Fruit fly (Drosophila melanogaster) whole organism, embryonic: Measurements from ENCODE around the gene CG5863.

Experiments
- Blimp-1 ChIP-seq: fragments of 200-800 bp; sonication (Bioruptor generic); optimal IDR thresholded peaks from 3 replicates; lab custom pipeline; 2018; ENCODE audit warnings: missing biosample characterization, missing genetic modification characterization, mild to moderate bottlenecking, moderate library complexity, missing genetic modification reagents
- C15 ChIP-seq: fragments of 200-800 bp; sonication (Bioruptor generic); IDR thresholded peaks from 3 replicates; pipeline ENCODE4 v1.3.6; 2022; ENCODE audit warnings: missing biosample characterization, missing genetic modification characterization
- CG10543 ChIP-seq: fragments of 200-800 bp; sonication (Bioruptor generic); optimal IDR thresholded peaks from 3 replicates; lab custom pipeline; 2017; ENCODE audit warnings: missing biosample characterization, mild to moderate bottlenecking, missing genetic modification characterization, moderate library complexity
- CG10654 ChIP-seq: fragments of 200-800 bp; sonication (Bioruptor generic); optimal IDR thresholded peaks from 2 replicates; lab custom pipeline; 2016; ENCODE audit warnings: missing biosample characterization, missing genetic modification characterization
- CG12071 ChIP-seq: fragments of 200-800 bp; sonication (Bioruptor generic); optimal IDR thresholded peaks from 3 replicates; lab custom pipeline; 2018; ENCODE audit warnings: missing biosample characterization, mild to moderate bottlenecking, missing genetic modification characterization
- CG12236 ChIP-seq: fragments of 200-800 bp; sonication (Bioruptor generic); optimal IDR thresholded peaks from 2 replicates; lab custom pipeline; 2016; ENCODE audit warnings: missing biosample characterization, missing genetic modification characterization
- CG12744 ChIP-seq: fragments of 200-800 bp; sonication (Bioruptor generic); optimal IDR thresholded peaks from 2 replicates; lab custom pipeline; 2016; ENCODE audit warnings: missing biosample characterization, missing genetic modification characterization
- CG14014 ChIP-seq: fragments of 200-800 bp; sonication (Bioruptor generic); IDR thresholded peaks from 2 replicates; pipeline ENCODE4 v1.3.6; 2022; ENCODE audit warnings: missing biosample characterization, missing genetic modification characterization
- CG14050 ChIP-seq: fragments of 200-800 bp; sonication (Bioruptor generic); IDR thresholded peaks from 3 replicates; pipeline ENCODE4 v1.3.6; 2022; ENCODE audit warnings: missing biosample characterization, missing genetic modification characterization
- CG18262 ChIP-seq: fragments of 200-800 bp; optimal IDR thresholded peaks from 3 replicates; lab custom pipeline; 2019; ENCODE audit warnings: missing biosample characterization, mild to moderate bottlenecking, missing genetic modification characterization, moderate library complexity
- CG18599 ChIP-seq: fragments of 200-800 bp; sonication (Bioruptor generic); optimal IDR thresholded peaks from 3 replicates; lab custom pipeline; 2017; ENCODE audit warnings: missing biosample characterization, missing genetic modification characterization, mild to moderate bottlenecking, moderate library complexity, missing genetic modification reagents
- CG18764 ChIP-seq: fragments of 200-800 bp; sonication (Bioruptor generic); optimal IDR thresholded peaks from 3 replicates; lab custom pipeline; 2016; ENCODE audit warnings: missing biosample characterization, missing genetic modification characterization
- CG2678 ChIP-seq: fragments of 200-800 bp; sonication (Bioruptor generic); optimal IDR thresholded peaks from 3 replicates; lab custom pipeline; 2019; ENCODE audit warnings: missing biosample characterization, mild to moderate bottlenecking, missing genetic modification characterization, moderate library complexity
- CG32532 ChIP-seq: fragments of 200-800 bp; sonication (Bioruptor generic); IDR thresholded peaks from 2 replicates; pipeline ENCODE4 v1.3.6; 2022; ENCODE audit warnings: missing biosample characterization, missing genetic modification characterization
- CG3281 ChIP-seq: fragments of 200-800 bp; sonication (Bioruptor generic); optimal IDR thresholded peaks from 3 replicates; lab custom pipeline; 2017; ENCODE audit warnings: missing biosample characterization, mild to moderate bottlenecking, missing genetic modification characterization
- CG3847 ChIP-seq: fragments of 200-800 bp; sonication (Bioruptor generic); IDR thresholded peaks from 2 replicates; pipeline ENCODE4 v1.3.6; 2022; ENCODE audit warnings: missing biosample characterization, missing genetic modification characterization
- CG5245 ChIP-seq: fragments of 200-800 bp; sonication (Bioruptor generic); optimal IDR thresholded peaks from 3 replicates; lab custom pipeline; 2016; ENCODE audit warnings: missing biosample characterization, missing genetic modification characterization
- CG7271 ChIP-seq: fragments of 200-800 bp; sonication (Bioruptor generic); optimal IDR thresholded peaks from 2 replicates; lab custom pipeline; 2018; ENCODE audit warnings: missing biosample characterization, mild to moderate bottlenecking, missing genetic modification characterization, moderate library complexity
- CG7357 ChIP-seq: fragments of 200-800 bp; sonication (Bioruptor generic); IDR thresholded peaks from 3 replicates; pipeline ENCODE4 v1.3.6; 2022; ENCODE audit warnings: missing biosample characterization, missing genetic modification characterization
- CG7839 ChIP-seq: fragments of 200-800 bp; sonication (Bioruptor generic); optimal IDR thresholded peaks from 3 replicates; lab custom pipeline; 2018; ENCODE audit warnings: missing biosample characterization, mild to moderate bottlenecking, missing genetic modification characterization, moderate library complexity
- CG8388 ChIP-seq: fragments of 200-800 bp; sonication (Bioruptor generic); optimal IDR thresholded peaks from 2 replicates; lab custom pipeline; 2019; ENCODE audit warnings: missing biosample characterization, mild to moderate bottlenecking, missing genetic modification characterization, moderate library complexity
- CG9727 ChIP-seq: fragments of 200-800 bp; sonication (Bioruptor generic); optimal IDR thresholded peaks from 3 replicates; lab custom pipeline; 2017; ENCODE audit warnings: missing biosample characterization, mild to moderate bottlenecking, missing genetic modification characterization
- Dbx ChIP-seq: fragments of 200-800 bp; sonication (Bioruptor generic); IDR thresholded peaks from 3 replicates; pipeline ENCODE4 v1.3.6; 2022; ENCODE audit warnings: missing biosample characterization, missing genetic modification characterization
- Elba2 ChIP-seq: fragments of 200-800 bp; sonication (Bioruptor generic); optimal IDR thresholded peaks from 3 replicates; lab custom pipeline; 2016; ENCODE audit warnings: missing biosample characterization, missing genetic modification characterization
- Fer1 ChIP-seq: fragments of 200-800 bp; sonication (Bioruptor generic); optimal IDR thresholded peaks from 2 replicates; lab custom pipeline; 2017; ENCODE audit warnings: missing biosample characterization, mild to moderate bottlenecking, missing genetic modification characterization
- Fer3 ChIP-seq: fragments of 200-800 bp; sonication (Bioruptor generic); optimal IDR thresholded peaks from 2 replicates; lab custom pipeline; 2018; ENCODE audit warnings: missing biosample characterization, mild to moderate bottlenecking, missing genetic modification characterization, moderate library complexity
- HHEX ChIP-seq: fragments of 200-800 bp; sonication (Bioruptor generic); optimal IDR thresholded peaks from 3 replicates; lab custom pipeline; 2017; ENCODE audit warnings: missing biosample characterization, mild to moderate bottlenecking, missing genetic modification characterization, missing genetic modification reagents
- Hmr ChIP-seq: fragments of 200-800 bp; sonication (Bioruptor generic); optimal IDR thresholded peaks from 3 replicates; lab custom pipeline; 2017; ENCODE audit warnings: mild to moderate bottlenecking, missing biosample characterization, missing genetic modification reagents, missing genetic modification characterization
- Hr51 ChIP-seq, 2 experiments: fragments of 200-800 bp; sonication (Bioruptor generic); optimal IDR thresholded peaks; 2 replicates in 1 of 2; 3 replicates in 1 of 2; lab custom pipeline; 2016 to 2018; ENCODE audit warnings: missing biosample characterization in 2 of 2, missing genetic modification characterization in 2 of 2, mild to moderate bottlenecking in 1 of 2, moderate library complexity in 1 of 2
- Med ChIP-seq: fragments of 200-800 bp; sonication (Bioruptor generic); peaks from one replicate; lab custom pipeline; 2016; ENCODE audit warnings: missing biosample characterization, missing genetic modification characterization, mild to moderate bottlenecking, inconsistent platforms, moderate library complexity
- Ptx1 ChIP-seq: fragments of 200-800 bp; sonication (Bioruptor generic); IDR thresholded peaks from 2 replicates; pipeline ENCODE4 v1.3.6; 2022; ENCODE audit warnings: missing biosample characterization, missing genetic modification characterization
- Scr ChIP-seq: fragments of 200-800 bp; sonication (Bioruptor generic); IDR thresholded peaks from 2 replicates; pipeline ENCODE4 v1.3.6; 2022; ENCODE audit warnings: missing biosample characterization, missing genetic modification characterization; ENCODE audit not compliant: partially characterized antibody
- YL-1 ChIP-seq: fragments of 200-800 bp; sonication (Bioruptor generic); optimal IDR thresholded peaks from 3 replicates; lab custom pipeline; 2017; ENCODE audit warnings: missing biosample characterization, mild to moderate bottlenecking, missing genetic modification characterization
- croc ChIP-seq: fragments of 200-800 bp; sonication (Bioruptor generic); conservative IDR thresholded peaks from 3 replicates; pipeline ENCODE4 v1.3.6; 2022; ENCODE audit warnings: missing biosample characterization, missing genetic modification characterization
- crol ChIP-seq: fragments of 200-800 bp; sonication (Bioruptor generic); IDR thresholded peaks from 2 replicates; pipeline ENCODE4 v1.3.6; 2022; ENCODE audit warnings: missing biosample characterization, missing genetic modification characterization
- eve ChIP-seq, 2 experiments: fragments of >200 bp; optimal IDR thresholded peaks; 2 replicates each; lab custom pipeline; 2017; ENCODE audit warnings: missing biosample characterization in 2 of 2, missing genetic modification characterization in 2 of 2
- her ChIP-seq: fragments of 200-800 bp; sonication (Bioruptor generic); optimal IDR thresholded peaks from 2 replicates; lab custom pipeline; 2016; ENCODE audit warnings: missing biosample characterization, missing genetic modification characterization
- ind ChIP-seq: fragments of 200-800 bp; sonication (Bioruptor generic); optimal IDR thresholded peaks from 3 replicates; lab custom pipeline; 2016; ENCODE audit warnings: missing biosample characterization, missing genetic modification characterization
- jumu ChIP-seq: fragments of 200-800 bp; sonication (Bioruptor generic); optimal IDR thresholded peaks from 3 replicates; lab custom pipeline; 2016; ENCODE audit warnings: missing biosample characterization, missing genetic modification characterization
- nmo ChIP-seq: fragments of 200-800 bp; sonication (Bioruptor generic); optimal IDR thresholded peaks from 2 replicates; lab custom pipeline; 2018; ENCODE audit warnings: missing biosample characterization, mild to moderate bottlenecking, missing genetic modification characterization, moderate library complexity
- oc ChIP-seq: fragments of 200-800 bp; sonication (Bioruptor generic); optimal IDR thresholded peaks from 2 replicates; lab custom pipeline; 2018; ENCODE audit warnings: missing biosample characterization, mild to moderate bottlenecking, missing genetic modification characterization, moderate library complexity
- pan ChIP-seq, 4 experiments: fragments of >200 bp in 3 of 4; fragments of 200-800 bp in 1 of 4; sonication (Bioruptor generic) in 1 of 4; optimal IDR thresholded peaks in 3 of 4; IDR thresholded peaks in 1 of 4; 2 replicates each; pipeline versions ENCODE4 v1.3.6 to Lab custom; 2017 to 2022; ENCODE audit warnings: missing biosample characterization in 2 of 4, missing genetic modification characterization in 2 of 4, mixed read lengths in 1 of 4
- pnt ChIP-seq: fragments of 200-800 bp; sonication (Bioruptor generic); optimal IDR thresholded peaks from 3 replicates; lab custom pipeline; 2016; ENCODE audit warnings: missing biosample characterization, missing genetic modification characterization
- prd ChIP-seq, 3 experiments: fragments of >200 bp in 2 of 3; fragments of 200-800 bp in 1 of 3; sonication (Bioruptor generic) in 1 of 3; optimal IDR thresholded peaks in 2 of 3; IDR thresholded peaks in 1 of 3; 2 replicates in 2 of 3; 3 replicates in 1 of 3; pipeline versions ENCODE4 v1.3.6 to Lab custom; 2017 to 2022; ENCODE audit warnings: missing biosample characterization in 1 of 3, missing genetic modification characterization in 1 of 3
- ranshi ChIP-seq: fragments of 200-800 bp; sonication (Bioruptor generic); IDR thresholded peaks from 2 replicates; pipeline ENCODE4 v1.3.6; 2022; ENCODE audit warnings: missing biosample characterization, missing genetic modification characterization
- sens ChIP-seq: fragments of 200-800 bp; sonication (Bioruptor generic); peaks from one replicate; lab custom pipeline; 2016; ENCODE audit warnings: missing biosample characterization, missing genetic modification characterization
- tin ChIP-seq: fragments of 200-800 bp; sonication (Bioruptor generic); optimal IDR thresholded peaks from 3 replicates; lab custom pipeline; 2016; ENCODE audit warnings: missing biosample characterization, missing genetic modification characterization
- ttk ChIP-seq: fragments of 200-800 bp; sonication (Bioruptor generic); IDR thresholded peaks from 2 replicates; pipeline ENCODE4 v2.1.2; 2022; ENCODE audit warnings: missing biosample characterization, missing genetic modification characterization
- twi ChIP-seq: fragments of 200-800 bp; optimal IDR thresholded peaks from 2 replicates; lab custom pipeline; 2019; ENCODE audit warnings: missing biosample characterization, mild to moderate bottlenecking, missing genetic modification characterization, moderate library complexity

CG5863 gene

DNA sequence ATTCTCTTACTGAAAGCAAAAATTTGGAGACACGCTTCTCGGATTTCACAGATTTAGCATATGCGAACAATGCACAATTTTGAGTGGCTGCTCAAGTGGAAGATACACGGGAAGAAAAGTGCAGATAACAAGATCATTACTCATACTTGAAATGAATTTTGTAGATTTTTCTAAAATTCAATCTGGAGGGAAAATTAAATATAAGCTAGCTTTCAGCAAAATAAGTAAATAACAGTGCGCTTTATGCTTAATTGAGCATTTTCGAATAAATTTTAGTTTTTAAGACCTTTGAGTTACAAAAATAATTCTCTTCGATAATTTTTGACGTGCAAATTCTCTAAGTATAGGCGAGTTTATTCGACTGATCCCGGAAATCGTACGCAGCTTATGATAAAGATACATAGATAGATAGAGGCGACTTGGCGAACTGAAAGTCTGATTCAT is 10.2 kb upstream of the CG5863 start (continued):
- no peak for TF ChIP-seq her (GFP tag; lab: Kevin White, UChicago)
- TF ChIP-seq Ptx1 (GFP tag; lab: Robert Waterston, UW), result peak; percentile 43; the same call in 1 of the 2 replicates
- peak; percentile 60 for TF ChIP-seq CG18599 (GFP tag; lab: Kevin White, UChicago)
- peak; percentile 48 for TF ChIP-seq CG10654
- peak; percentile 30 for TF ChIP-seq ind (GFP tag; lab: Kevin White, UChicago)
- TF ChIP-seq Med (GFP tag; lab: Kevin White, UChicago), result peak; percentile 85
- TF ChIP-seq CG7839 (tag; lab: Kevin White, UChicago), result peak; percentile 76
- peak in 1 of 2 experiments; percentile 22 for TF ChIP-seq Hr51 (GFP tag; optimal IDR thresholded peaks at IDR 0.05; lab: Kevin White, UChicago)
- TF ChIP-seq ttk (GFP tag; lab: Robert Waterston, UW), result peak; percentile 16; the same call in 1 of the 2 replicates
- 0 out of 2 replicates have a peak, but pooled peaks have one; percentile 16 for TF ChIP-seq ranshi
- peak; percentile 54 for TF ChIP-seq Fer1 (GFP tag; lab: Kevin White, UChicago)
- TF ChIP-seq CG12071 (GFP tag; lab: Kevin White, UChicago), result peak; percentile 50
- TF ChIP-seq CG18262 (tag; lab: Kevin White, UChicago), result peak; percentile 61
- no peak for TF ChIP-seq Elba2
- TF ChIP-seq CG3281 (GFP tag; lab: Kevin White, UChicago), result peak; percentile 65
- TF ChIP-seq YL-1 (GFP tag; lab: Kevin White, UChicago), result no peak
- TF ChIP-seq nmo (GFP tag; lab: Kevin White, UChicago), result peak; percentile 73
- no peak for TF ChIP-seq Scr (GFP tag; lab: Robert Waterston, UW)
- TF ChIP-seq twi (tag; lab: Kevin White, UChicago), result peak; percentile 79
- TF ChIP-seq C15, result no peak
- no peak for TF ChIP-seq CG12744 (GFP tag; lab: Kevin White, UChicago)
- peak; percentile 38; the same call in 1 of the 2 replicates for TF ChIP-seq CG32532 (GFP tag; lab: Robert Waterston, UW)
- no peak for TF ChIP-seq pan (optimal IDR thresholded peaks at IDR 0.05; lab: Kevin White, UChicago)
- TF ChIP-seq pan (GFP tag; optimal IDR thresholded peaks at IDR 0.05 in 1 of 2, IDR thresholded peaks at IDR 0.05 in 1 of 2), result peak in 1 of 2 experiments; percentile 63
- TF ChIP-seq CG18764 (GFP tag; lab: Kevin White, UChicago), result peak; percentile 41
- TF ChIP-seq HHEX (GFP tag; lab: Kevin White, UChicago), result peak; percentile 60
- TF ChIP-seq CG7357, result no peak
- peak; percentile 22 for TF ChIP-seq Hmr (GFP tag; lab: Kevin White, UChicago)
- peak; percentile 19; the same call in 1 of the 3 replicates for TF ChIP-seq CG14050 (GFP tag; lab: Robert Waterston, UW)
- 0 out of 3 replicates have a peak, but pooled peaks have one; percentile 24 for TF ChIP-seq croc (GFP tag; lab: Robert Waterston, UW)
- no peak for TF ChIP-seq CG12236
- TF ChIP-seq Fer3 (tag; lab: Kevin White, UChicago), result peak; percentile 58
- peak; percentile 2 for TF ChIP-seq jumu (GFP tag; lab: Kevin White, UChicago)
- peak; percentile 69 for TF ChIP-seq Blimp-1 (GFP tag; lab: Kevin White, UChicago)
- no peak for TF ChIP-seq crol (GFP tag; lab: Robert Waterston, UW)
- peak; percentile 57 for TF ChIP-seq CG9727
- no peak for TF ChIP-seq CG7271 (tag; lab: Kevin White, UChicago)
- TF ChIP-seq CG2678, result peak; percentile 49
- no peak for TF ChIP-seq CG14014 (GFP tag; lab: Robert Waterston, UW)
- no peak for TF ChIP-seq prd (optimal IDR thresholded peaks at IDR 0.05; lab: Kevin White, UChicago)
- peak; percentile 18; the same call in 1 of the 3 replicates for TF ChIP-seq prd (GFP tag; IDR thresholded peaks at IDR 0.05; lab: Robert Waterston, UW)
- TF ChIP-seq CG3847 (GFP tag; lab: Robert Waterston, UW), result no peak
- no peak for TF ChIP-seq CG10543 (GFP tag; lab: Kevin White, UChicago)
- TF ChIP-seq tin (GFP tag; lab: Kevin White, UChicago), result peak; percentile 57
- TF ChIP-seq CG8388 (GFP tag; lab: Kevin White, UChicago), result peak; percentile 40
- peak; percentile 94 for TF ChIP-seq sens
- TF ChIP-seq pnt (GFP tag; lab: Kevin White, UChicago), result peak; percentile 60
- TF ChIP-seq oc (tag; lab: Kevin White, UChicago), result no peak
- TF ChIP-seq eve (GFP tag; optimal IDR thresholded peaks at IDR 0.05; lab: Kevin White, UChicago), result peak in 1 of 2 experiments; percentile 61
- peak; percentile 36 for TF ChIP-seq CG5245 (GFP tag; lab: Kevin White, UChicago)
- TF ChIP-seq Dbx (GFP tag; lab: Robert Waterston, UW), result 0 out of 3 replicates have a peak, but pooled peaks have one; percentile 28
